Worm (Caenorhabditis elegans) whole organism, mixed stage, embryonic: ENCODE results near the gene Y62H9A.14.
A peak's percentile ranks its signal among the peaks of the same experiment; 100 is the strongest.
"Not testable (repeated sequence)": the region's sequence is repeated elsewhere in the genome, so short reads cannot be mapped to it uniquely, and the experiment has no call there.

ENCODE experiments used
- M03D4.4 ChIP-seq: sonication (generic microtip); optimal IDR thresholded peaks from 2 replicates; lab custom pipeline; 2017; ENCODE audit warnings: mild to moderate bottlenecking, missing genetic modification characterization, missing compliant biosample characterization
- bed-3 ChIP-seq: fragments of 200-800 bp; sonication (Bioruptor generic); optimal IDR thresholded peaks from 3 replicates; lab custom pipeline; 2018; ENCODE audit warnings: mild to moderate bottlenecking, missing genetic modification characterization, moderate library complexity, missing compliant biosample characterization
- ceh-43 ChIP-seq: fragments of 200-800 bp; sonication (Bioruptor generic); optimal IDR thresholded peaks from 2 replicates; lab custom pipeline; 2018; ENCODE audit warnings: mild to moderate bottlenecking, missing genetic modification characterization, moderate library complexity, missing compliant biosample characterization
- ces-1 ChIP-seq: fragments of 150-350 bp; optimal IDR thresholded peaks from 2 replicates; lab custom pipeline; 2014; ENCODE audit warnings: missing biosample characterization, missing genetic modification reagents, missing genetic modification characterization
- cnd-1 ChIP-seq: fragments of 200-800 bp; sonication (Bioruptor generic); optimal IDR thresholded peaks from 2 replicates; lab custom pipeline; 2018; ENCODE audit warnings: mild to moderate bottlenecking, missing genetic modification characterization, missing compliant biosample characterization
- elt-1 ChIP-seq: sonication (generic microtip); optimal IDR thresholded peaks from 2 replicates; lab custom pipeline; 2017; ENCODE audit warnings: missing genetic modification characterization, mild to moderate bottlenecking, missing compliant biosample characterization, antibody characterized with exemption, moderate library complexity, borderline replicate concordance; ENCODE audit not compliant: insufficient read depth
- flh-1 ChIP-seq: fragments of 200-800 bp; sonication (Bioruptor generic); optimal IDR thresholded peaks from 2 replicates; lab custom pipeline; 2018; ENCODE audit warnings: mild to moderate bottlenecking, missing genetic modification characterization, moderate library complexity, missing compliant biosample characterization
- ham-2 ChIP-seq: fragments of 200-800 bp; sonication (Bioruptor generic); optimal IDR thresholded peaks from 2 replicates; lab custom pipeline; 2018; ENCODE audit warnings: mild to moderate bottlenecking, missing genetic modification characterization, missing compliant biosample characterization
- hlh-1 ChIP-seq: fragments of 150-350 bp; optimal IDR thresholded peaks from 2 replicates; lab custom pipeline; 2014; ENCODE audit warnings: missing biosample characterization, missing genetic modification reagents, missing genetic modification characterization
- lin-13 ChIP-seq: fragments of 150-350 bp; optimal IDR thresholded peaks from 2 replicates; lab custom pipeline; 2014; ENCODE audit warnings: missing biosample characterization, missing genetic modification characterization
- lin-32 ChIP-seq: fragments of 200-800 bp; sonication (Bioruptor generic); optimal IDR thresholded peaks from 2 replicates; lab custom pipeline; 2018; ENCODE audit warnings: mild to moderate bottlenecking, missing genetic modification characterization, missing compliant biosample characterization
- lsy-2 ChIP-seq: fragments of 150-350 bp; optimal IDR thresholded peaks from 2 replicates; lab custom pipeline; 2014; ENCODE audit warnings: missing biosample characterization, missing genetic modification characterization
- mls-2 ChIP-seq: sonication (generic microtip); optimal IDR thresholded peaks from 2 replicates; lab custom pipeline; 2016; ENCODE audit warnings: mild to moderate bottlenecking, missing genetic modification characterization, moderate library complexity, missing compliant biosample characterization
- nhr-12 ChIP-seq: fragments of 150-350 bp; optimal IDR thresholded peaks from 2 replicates; lab custom pipeline; 2014; ENCODE audit warnings: missing biosample characterization, missing genetic modification characterization
- nhr-2 ChIP-seq: fragments of 150-350 bp; optimal IDR thresholded peaks from 2 replicates; lab custom pipeline; 2014; ENCODE audit warnings: missing biosample characterization, missing genetic modification characterization
- nhr-237 ChIP-seq: fragments of 150-350 bp; optimal IDR thresholded peaks from 2 replicates; lab custom pipeline; 2014; ENCODE audit warnings: missing biosample characterization, missing genetic modification characterization
- nhr-28 ChIP-seq: fragments of 150-350 bp; optimal IDR thresholded peaks from 2 replicates; lab custom pipeline; 2014; ENCODE audit warnings: missing biosample characterization, missing genetic modification characterization
- nhr-76 ChIP-seq: sonication (generic microtip); optimal IDR thresholded peaks from 2 replicates; lab custom pipeline; 2017; ENCODE audit warnings: missing biosample characterization, missing genetic modification characterization
- sem-2 ChIP-seq: fragments of 200-800 bp; sonication (Bioruptor generic); optimal IDR thresholded peaks from 2 replicates; lab custom pipeline; 2018; ENCODE audit warnings: mild to moderate bottlenecking, missing genetic modification characterization, missing compliant biosample characterization
- snpc-4 ChIP-seq: fragments of 150-350 bp; optimal IDR thresholded peaks from 2 replicates; lab custom pipeline; 2014; ENCODE audit warnings: missing biosample characterization, missing genetic modification characterization
- sptf-1 ChIP-seq: sonication (generic microtip); optimal IDR thresholded peaks from 2 replicates; lab custom pipeline; 2017; ENCODE audit warnings: mild to moderate bottlenecking, missing genetic modification characterization, moderate library complexity, missing compliant biosample characterization
- tbx-8 ChIP-seq: fragments of 200-800 bp; sonication (Bioruptor generic); optimal IDR thresholded peaks from 2 replicates; lab custom pipeline; 2018; ENCODE audit warnings: mild to moderate bottlenecking, missing genetic modification characterization, moderate library complexity, missing compliant biosample characterization
- unc-120 ChIP-seq: sonication (generic microtip); optimal IDR thresholded peaks from 2 replicates; lab custom pipeline; 2017; ENCODE audit warnings: missing genetic modification characterization, missing compliant biosample characterization; ENCODE audit not compliant: poor library complexity, severe bottlenecking
- unc-39 ChIP-seq: fragments of 150-350 bp; optimal IDR thresholded peaks from 2 replicates; lab custom pipeline; 2014; ENCODE audit warnings: missing biosample characterization, missing genetic modification characterization
- unc-62 ChIP-seq: fragments of 150-350 bp; optimal IDR thresholded peaks from 2 replicates; lab custom pipeline; 2014; ENCODE audit warnings: missing biosample characterization, missing genetic modification reagents, missing genetic modification characterization
- zip-8 ChIP-seq: fragments of 150-350 bp; optimal IDR thresholded peaks from 2 replicates; lab custom pipeline; 2014; ENCODE audit warnings: missing biosample characterization, missing genetic modification characterization
- ztf-11 ChIP-seq: fragments of 150-350 bp; optimal IDR thresholded peaks from 2 replicates; lab custom pipeline; 2014; ENCODE audit warnings: missing biosample characterization, missing genetic modification characterization

The Y62H9A.14 gene

DNA sequence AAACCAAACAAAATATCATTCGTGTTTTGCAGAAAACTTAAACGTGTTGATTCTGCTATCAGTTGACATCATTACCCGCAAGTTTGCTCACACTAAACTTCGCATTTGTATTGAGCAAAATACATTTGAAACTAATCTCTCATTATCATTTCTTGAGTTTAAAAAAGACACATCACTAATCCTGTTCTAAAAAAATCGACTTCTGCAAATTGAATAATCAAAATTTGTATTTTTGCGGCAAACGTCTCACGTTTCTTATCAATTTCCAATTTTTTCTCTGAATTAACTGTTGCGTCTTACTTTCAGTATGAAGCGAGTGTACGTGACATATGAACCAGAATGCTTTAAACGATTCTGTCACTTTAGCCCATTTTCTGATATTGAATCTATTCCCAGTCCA, 38.8 kb downstream of the Y62H9A.14 start, which contains the start of gene C49F5.8:
C49F5.8 (plus strand) TSS at position 301 of the 400 bp plus-strand sequence.
- TF ChIP-seq tbx-8 (GFP tag; lab: Kevin White, UChicago) (no peak), unc-120 (tag; lab: Kevin White, UChicago) (no peak), ceh-43 (GFP tag; lab: Kevin White, UChicago) (no peak), cnd-1 (tag; lab: Kevin White, UChicago) (no peak), unc-39 (tag; lab: Kevin White, UChicago) (no peak)

DNA sequence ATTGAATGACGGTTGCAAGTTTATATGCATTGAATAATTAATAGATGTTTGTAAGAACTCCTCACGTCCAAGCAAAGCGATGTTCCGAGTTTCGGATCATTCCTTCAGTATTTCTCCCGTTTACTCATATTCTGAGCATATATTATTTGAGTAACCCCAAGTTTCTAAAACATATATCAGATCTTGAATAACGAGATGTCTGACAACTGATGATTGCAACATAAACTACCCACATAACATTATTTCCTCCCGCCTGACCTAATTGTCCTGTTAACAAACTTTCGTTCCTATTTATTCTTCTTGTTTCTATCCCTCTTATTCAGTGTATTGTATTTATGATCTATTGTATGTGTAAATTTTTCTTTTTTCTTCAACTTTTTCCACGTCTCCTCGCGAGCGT, 40.1 kb downstream of the Y62H9A.14 start, which contains the start of gene C49F5.13:
C49F5.13 (plus strand) TSS at position 301 of the 400 bp plus-strand sequence.
- not testable (repeated sequence) for TF ChIP-seq zip-8 (tag; lab: Kevin White, UChicago); ham-2 (GFP tag; lab: Kevin White, UChicago); mls-2 (tag; lab: Kevin White, UChicago)

ce11 chrX:11962050-11962788, 41.2 kb downstream of the Y62H9A.14 start:
- TF ChIP-seq snpc-4 (tag; lab: Kevin White, UChicago) (no peak), lin-32 (GFP tag; lab: Kevin White, UChicago) (no peak), lin-13 (tag; lab: Kevin White, UChicago) (no peak), ceh-43 (GFP tag; lab: Kevin White, UChicago) (no peak), lsy-2 (tag; lab: Kevin White, UChicago) (no peak), cnd-1 (tag; lab: Kevin White, UChicago) (no peak), M03D4.4 (tag; lab: Kevin White, UChicago) (no peak), ces-1 (no peak), sptf-1 (tag; lab: Kevin White, UChicago) (no peak), hlh-1 (tag; lab: Kevin White, UChicago) (no peak), unc-39 (tag; lab: Kevin White, UChicago) (no peak), nhr-76 (tag; lab: Kevin White, UChicago) (no peak), ztf-11 (tag; lab: Kevin White, UChicago) (no peak), mls-2 (tag; lab: Kevin White, UChicago) (no peak), zip-8 (tag; lab: Kevin White, UChicago) (no peak), elt-1 (no peak), nhr-2 (tag; lab: Kevin White, UChicago) (no peak)
- TF ChIP-seq, all 35 proteins: peak for 0

DNA sequence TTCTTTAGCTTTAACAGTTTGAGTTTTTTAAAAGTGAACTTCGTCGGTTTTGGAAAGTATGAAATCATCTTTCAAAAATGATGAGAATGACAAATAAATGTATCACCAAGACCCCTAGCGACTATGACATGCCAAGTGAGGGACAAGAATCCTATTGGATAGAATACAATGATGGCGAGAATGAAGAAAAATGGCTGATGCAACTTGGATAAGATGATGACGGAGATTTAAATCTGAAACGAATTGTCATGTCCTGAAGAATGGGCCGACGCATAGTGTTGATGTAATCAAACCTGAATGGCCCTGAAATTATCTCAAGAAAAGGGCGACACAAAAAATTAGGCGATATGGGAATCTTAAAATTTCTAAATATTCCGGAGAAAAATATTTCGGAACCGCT, 42.6 kb downstream of the Y62H9A.14 start:
- TF ChIP-seq unc-62 = peak; percentile 21
- no peak for TF ChIP-seq nhr-12 (tag; lab: Kevin White, UChicago)
- TF ChIP-seq elt-1 = peak; percentile 91

DNA sequence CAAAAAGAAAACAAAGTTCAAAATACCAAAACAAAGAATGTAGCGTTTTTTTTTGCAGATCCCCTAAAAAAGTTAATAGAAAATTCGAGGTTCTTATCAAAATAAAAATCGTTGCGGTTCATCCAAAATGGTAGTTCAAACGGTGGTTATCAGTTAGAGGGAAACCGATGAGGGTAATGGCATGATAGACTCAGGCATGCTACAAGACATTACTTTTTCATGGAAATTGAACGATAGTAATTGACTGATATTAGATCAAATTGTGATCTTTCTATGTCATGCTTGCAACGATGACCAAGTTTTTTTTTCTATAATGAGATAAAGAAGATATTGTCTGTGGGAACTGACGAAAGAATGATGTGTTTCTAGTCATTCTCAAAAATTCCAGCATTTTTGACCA, 43.5 kb downstream of the Y62H9A.14 start:
- TF ChIP-seq ceh-43 (GFP tag; lab: Kevin White, UChicago) (no peak), flh-1 (GFP tag; lab: Kevin White, UChicago) (no peak), unc-62 (no peak), lsy-2 (tag; lab: Kevin White, UChicago) (no peak), sem-2 (GFP tag; lab: Kevin White, UChicago) (no peak), mls-2 (tag; lab: Kevin White, UChicago) (no peak), unc-39 (tag; lab: Kevin White, UChicago) (no peak), nhr-76 (tag; lab: Kevin White, UChicago) (no peak), nhr-2 (tag; lab: Kevin White, UChicago) (no peak), ces-1 (no peak), tbx-8 (GFP tag; lab: Kevin White, UChicago) (no peak), nhr-237 (tag; lab: Kevin White, UChicago) (no peak), lin-32 (GFP tag; lab: Kevin White, UChicago) (no peak), ham-2 (GFP tag; lab: Kevin White, UChicago) (no peak), nhr-12 (tag; lab: Kevin White, UChicago) (no peak), bed-3 (no peak), lin-13 (tag; lab: Kevin White, UChicago) (no peak), nhr-28 (tag; lab: Kevin White, UChicago) (no peak)
- TF ChIP-seq, all 35 proteins: peak for 0
